Worm (Caenorhabditis elegans): Measurements from ENCODE around the gene acl-3.

DNA sequence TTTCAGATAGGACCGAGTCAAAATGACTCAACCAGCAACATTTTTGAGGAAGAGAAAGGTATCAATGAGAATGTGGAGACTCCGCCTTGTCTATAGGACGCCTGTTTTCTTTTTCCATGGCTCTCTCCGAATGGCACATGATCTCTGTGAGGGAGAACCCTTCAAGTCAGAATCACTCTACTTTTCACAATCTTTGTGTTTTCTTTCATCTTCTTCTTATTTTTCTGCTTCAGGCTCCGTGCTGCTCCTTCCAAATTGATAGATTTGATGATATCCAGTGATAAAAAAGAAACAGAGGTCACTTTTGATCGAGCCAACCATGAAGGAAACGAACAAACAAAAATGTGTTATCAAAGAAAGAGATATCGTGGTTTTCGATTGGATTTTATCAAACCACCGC, 2.8 kb downstream of the acl-3 start, which contains the start of gene ZK809.8:
- TF ChIP-seq ztf-11 (tag; optimal IDR thresholded peaks at IDR 0.05) (no peak), aly-2 (tag; optimal IDR thresholded peaks at IDR 0.05) (no peak)

All from whole organism, L2 larva.